Worm (Caenorhabditis elegans): ENCODE measurements around the gene srv-22.

The srv-22 gene

DNA sequence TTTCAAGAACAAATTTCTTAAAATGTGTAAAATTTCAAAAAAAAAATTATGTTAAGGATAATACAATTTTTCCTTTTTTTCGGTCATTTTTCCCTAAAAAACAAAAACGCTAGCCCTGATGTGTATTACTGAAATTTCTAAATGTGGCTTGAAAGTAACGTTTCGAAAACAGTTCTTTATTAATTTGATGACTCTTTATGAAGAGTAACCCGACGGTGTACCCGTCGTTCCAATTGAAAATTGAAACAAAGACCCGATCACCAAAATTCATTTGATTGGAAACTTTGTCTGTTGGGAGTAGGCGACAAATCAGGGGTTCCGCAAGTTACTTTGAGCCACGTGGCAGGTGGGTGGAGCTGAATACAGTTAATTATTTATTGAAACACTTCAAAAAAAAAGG lies 47.0 kb downstream of the srv-22 start:
- TF ChIP-seq snpc-1.2 (GFP tag; IDR thresholded peaks at IDR 0.05), result peak; percentile 84
- TF ChIP-seq F49E8.2 (tag; optimal IDR thresholded peaks at IDR 0.05; ENCODE audit: borderline replicate concordance), result peak; percentile 30
- TF ChIP-seq D1046.2 (GFP tag; IDR thresholded peaks at IDR 0.05), result no peak

Data from whole organism, L4 larva.